Fruit fly (Drosophila melanogaster) whole organism, pupa: ENCODE measurements around the gene SMC5.

ENCODE experiments used
- CG10348 ChIP-seq: fragments of 200-800 bp; sonication (Bioruptor generic); IDR thresholded peaks from 2 replicates; pipeline ENCODE4 v1.3.6; 2022; ENCODE audit warnings: missing biosample characterization, missing genetic modification characterization
- CG12605 ChIP-seq: fragments of 200-800 bp; sonication (Bioruptor generic); IDR thresholded peaks from 2 replicates; pipeline ENCODE4 v1.3.6; 2022; ENCODE audit warnings: missing biosample characterization, missing genetic modification characterization
- CG13204 ChIP-seq: fragments of 200-800 bp; sonication (Bioruptor generic); optimal IDR thresholded peaks from 2 replicates; lab custom pipeline; 2018; ENCODE audit warnings: missing biosample characterization, mild to moderate bottlenecking, missing genetic modification characterization, moderate library complexity
- CG14655 ChIP-seq: fragments of 200-800 bp; sonication (Bioruptor generic); optimal IDR thresholded peaks from 3 replicates; lab custom pipeline; 2017; ENCODE audit warnings: mild to moderate bottlenecking, missing biosample characterization, missing genetic modification reagents, missing genetic modification characterization
- CG15710 ChIP-seq: fragments of 200-800 bp; sonication (Bioruptor generic); optimal IDR thresholded peaks from 2 replicates; lab custom pipeline; 2018; ENCODE audit warnings: missing biosample characterization, mild to moderate bottlenecking, missing genetic modification characterization, moderate library complexity
- CG17806 ChIP-seq: fragments of 200-800 bp; sonication (Bioruptor generic); optimal IDR thresholded peaks from 2 replicates; lab custom pipeline; 2018; ENCODE audit warnings: missing biosample characterization, mild to moderate bottlenecking, missing genetic modification characterization, moderate library complexity
- CG32121 ChIP-seq: fragments of 200-800 bp; sonication (Bioruptor generic); IDR thresholded peaks from 2 replicates; pipeline ENCODE4 v1.3.6; 2022; ENCODE audit warnings: missing biosample characterization, missing genetic modification characterization
- CG34367 ChIP-seq: fragments of 200-800 bp; sonication (Bioruptor generic); optimal IDR thresholded peaks from 2 replicates; lab custom pipeline; 2018; ENCODE audit warnings: missing biosample characterization, mild to moderate bottlenecking, missing genetic modification characterization
- CG4496 ChIP-seq: fragments of 200-800 bp; sonication (Bioruptor generic); IDR thresholded peaks from 3 replicates; pipeline ENCODE4 v1.3.6; 2022; ENCODE audit warnings: missing biosample characterization, missing genetic modification characterization
- CG8159 ChIP-seq: fragments of 200-800 bp; sonication (Bioruptor generic); optimal IDR thresholded peaks from 3 replicates; lab custom pipeline; 2018; ENCODE audit warnings: missing biosample characterization, mild to moderate bottlenecking, missing genetic modification characterization, moderate library complexity
- CG8301 ChIP-seq: fragments of 200-800 bp; sonication (Bioruptor generic); optimal IDR thresholded peaks from 2 replicates; lab custom pipeline; 2018; ENCODE audit warnings: missing biosample characterization, mild to moderate bottlenecking, missing genetic modification characterization
- CG9948 ChIP-seq: fragments of 200-800 bp; sonication (Bioruptor generic); optimal IDR thresholded peaks from 2 replicates; lab custom pipeline; 2018; ENCODE audit warnings: missing biosample characterization, mild to moderate bottlenecking, missing genetic modification characterization, moderate library complexity
- D1 ChIP-seq: fragments of 200-800 bp; sonication (Bioruptor generic); optimal IDR thresholded peaks from 2 replicates; lab custom pipeline; 2018; ENCODE audit warnings: missing biosample characterization, mild to moderate bottlenecking, missing genetic modification characterization, moderate library complexity
- EcR ChIP-seq: fragments of 200-800 bp; sonication (Bioruptor generic); optimal IDR thresholded peaks from 3 replicates; lab custom pipeline; 2019; ENCODE audit warnings: missing biosample characterization, missing genetic modification characterization, mild to moderate bottlenecking, moderate library complexity, missing genetic modification reagents
- Ets98B ChIP-seq: fragments of 200-800 bp; sonication (Bioruptor generic); IDR thresholded peaks from 2 replicates; pipeline ENCODE4 v1.3.6; 2022; ENCODE audit warnings: missing biosample characterization, missing genetic modification characterization
- Pif1A ChIP-seq: fragments of 200-800 bp; sonication (Bioruptor generic); optimal IDR thresholded peaks from 3 replicates; lab custom pipeline; 2016; ENCODE audit warnings: missing biosample characterization, missing genetic modification characterization
- Pif1B ChIP-seq: fragments of 200-800 bp; sonication (Bioruptor generic); optimal IDR thresholded peaks from 3 replicates; lab custom pipeline; 2016; ENCODE audit warnings: missing biosample characterization, missing genetic modification characterization
- Snoo ChIP-seq: fragments of 200-800 bp; sonication (Bioruptor generic); optimal IDR thresholded peaks from 3 replicates; lab custom pipeline; 2017; ENCODE audit warnings: missing biosample characterization, mild to moderate bottlenecking, missing genetic modification characterization, inconsistent platforms
- gl ChIP-seq: fragments of 200-800 bp; sonication (Bioruptor generic); optimal IDR thresholded peaks from 2 replicates; lab custom pipeline; 2018; ENCODE audit warnings: missing biosample characterization, mild to moderate bottlenecking, missing genetic modification characterization
- rn ChIP-seq: fragments of 200-800 bp; sonication (Bioruptor generic); IDR thresholded peaks from 2 replicates; pipeline ENCODE4 v1.3.6; 2022; ENCODE audit warnings: missing biosample characterization, missing genetic modification characterization

The SMC5 gene

DNA sequence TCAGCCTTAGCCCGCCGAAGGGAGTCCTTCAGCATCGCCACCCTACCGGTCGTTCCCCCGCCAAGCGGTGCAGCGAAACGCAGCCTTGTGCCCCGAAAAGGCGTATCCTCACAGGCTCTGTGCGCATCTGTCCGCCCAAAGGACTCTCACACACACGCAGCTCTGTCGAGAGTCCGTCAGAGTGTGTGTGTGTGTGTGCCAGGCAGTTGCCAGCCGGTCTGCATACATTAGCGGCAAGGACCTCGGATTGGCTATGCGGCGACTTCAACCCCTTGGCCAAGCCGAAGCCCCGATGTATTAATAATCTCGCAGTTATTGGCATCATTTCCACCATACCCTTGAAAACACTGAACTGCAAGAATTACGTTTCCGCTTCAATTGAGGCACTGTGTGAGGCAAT, 41.6 kb downstream of the SMC5 start:
- TF ChIP-seq CG4496 (GFP tag; lab: Robert Waterston, UW) = no peak
- no peak for TF ChIP-seq CG8159
- TF ChIP-seq gl = no peak
- TF ChIP-seq CG17806 = no peak
- no peak for TF ChIP-seq Pif1A (GFP tag; lab: Kevin White, UChicago)
- no peak for TF ChIP-seq CG15710
- TF ChIP-seq CG9948 (tag; lab: Kevin White, UChicago) = no peak
- no peak for TF ChIP-seq CG34367 (tag; lab: Kevin White, UChicago)
- TF ChIP-seq CG32121 = no peak
- no peak for TF ChIP-seq CG13204 (GFP tag; lab: Kevin White, UChicago)
- TF ChIP-seq Snoo (tag; lab: Kevin White, UChicago) = no peak
- no peak for TF ChIP-seq EcR (GFP tag; lab: Kevin White, UChicago)
- TF ChIP-seq CG14655 (GFP tag; lab: Kevin White, UChicago) = no peak
- TF ChIP-seq CG12605 (GFP tag; lab: Robert Waterston, UW) = no peak
- no peak for TF ChIP-seq CG8301 (tag; lab: Kevin White, UChicago)
- TF ChIP-seq Ets98B (GFP tag; lab: Robert Waterston, UW) = no peak
- TF ChIP-seq Pif1B (GFP tag; lab: Kevin White, UChicago) = no peak
- no peak for TF ChIP-seq CG10348 (GFP tag; lab: Robert Waterston, UW)
- TF ChIP-seq D1 = no peak
- TF ChIP-seq rn (GFP tag; lab: Robert Waterston, UW) = no peak

DNA sequence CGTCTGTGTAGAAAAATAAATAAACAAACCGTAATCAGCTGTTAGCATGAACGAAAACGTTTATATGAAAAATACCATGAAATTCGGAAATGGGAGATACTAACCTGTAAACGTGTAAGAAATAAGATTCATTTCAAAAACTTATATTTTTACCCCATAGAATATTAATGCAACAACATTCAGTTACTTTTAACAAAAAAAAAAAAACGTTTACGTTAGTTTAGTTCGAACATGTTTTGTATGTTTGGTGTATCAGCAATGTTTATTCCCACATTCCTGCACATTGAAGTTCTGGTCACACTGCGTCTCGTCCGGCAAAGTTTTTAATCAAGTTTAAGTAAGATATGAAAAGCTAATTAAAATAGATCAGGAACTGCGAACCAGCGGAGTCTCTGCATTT, 48.4 kb downstream of the SMC5 start, which contains the start of the genes S1P and CG11307:
Gene S1P, minus strand, starts transcription at position 23 of the 400 bp plus-strand sequence.
Gene CG11307, plus strand, starts transcription at position 270 of the 400 bp plus-strand sequence.
- no peak for TF ChIP-seq CG15710
- TF ChIP-seq, all 21 proteins: peak for 0
